Worm (Caenorhabditis elegans) whole organism, early embryonic: ENCODE measurements around the gene scl-12.

Experiments used
- B0310.2 ChIP-seq: sonication (generic microtip); optimal IDR thresholded peaks from 2 replicates; lab custom pipeline; 2016; ENCODE audit warnings: mild to moderate bottlenecking, missing genetic modification characterization, missing compliant biosample characterization
- F13C5.2 ChIP-seq: sonication (generic microtip); optimal IDR thresholded peaks from 2 replicates; lab custom pipeline; 2017; ENCODE audit warnings: mild to moderate bottlenecking, missing genetic modification characterization, inconsistent platforms, missing compliant biosample characterization
- aly-1 ChIP-seq: sonication (generic microtip); optimal IDR thresholded peaks from 2 replicates; lab custom pipeline; 2016; ENCODE audit warnings: missing genetic modification characterization, missing compliant biosample characterization
- ama-1 ChIP-seq: fragments of 150-350 bp; optimal IDR thresholded peaks from 2 replicates; lab custom pipeline; 2014
- ceh-13 ChIP-seq: fragments of 200-800 bp; sonication (Bioruptor generic); optimal IDR thresholded peaks from 2 replicates; lab custom pipeline; 2018; ENCODE audit warnings: mild to moderate bottlenecking, missing genetic modification characterization, missing compliant biosample characterization
- ceh-36 ChIP-seq: sonication (generic microtip); optimal IDR thresholded peaks from 2 replicates; lab custom pipeline; 2016; ENCODE audit warnings: missing genetic modification characterization, inconsistent platforms, missing compliant biosample characterization
- ets-7 ChIP-seq: sonication (generic microtip); optimal IDR thresholded peaks from 2 replicates; lab custom pipeline; 2016; ENCODE audit warnings: missing genotype, missing genetic modification characterization, missing compliant biosample characterization
- flt-1 ChIP-seq: fragments of 200-800 bp; sonication (Bioruptor generic); IDR thresholded peaks from 2 replicates; pipeline ENCODE4 v1.3.6; 2022; ENCODE audit warnings: missing genetic modification characterization, missing compliant biosample characterization
- hmbx-1 ChIP-seq: sonication (generic microtip); optimal IDR thresholded peaks from 2 replicates; lab custom pipeline; 2016; ENCODE audit warnings: mild to moderate bottlenecking, missing genetic modification characterization, missing compliant biosample characterization
- hmg-4 ChIP-seq: fragments of 200-800 bp; sonication (Bioruptor generic); optimal IDR thresholded peaks from 2 replicates; lab custom pipeline; 2018; ENCODE audit warnings: mild to moderate bottlenecking, missing genetic modification characterization, missing compliant biosample characterization
- hnd-1 ChIP-seq: sonication (generic microtip); optimal IDR thresholded peaks from 2 replicates; lab custom pipeline; 2016; ENCODE audit warnings: missing genetic modification characterization, missing compliant biosample characterization
- pes-1 ChIP-seq: fragments of 200-800 bp; sonication (Bioruptor generic); IDR thresholded peaks from 2 replicates; pipeline ENCODE4 v1.3.6; 2022; ENCODE audit warnings: missing genetic modification reagents, missing genetic modification characterization, missing compliant biosample characterization
- scrt-1 ChIP-seq: fragments of 200-800 bp; sonication (Bioruptor generic); IDR thresholded peaks from 2 replicates; pipeline ENCODE4 v1.3.6; 2022; ENCODE audit warnings: missing genetic modification characterization, missing compliant biosample characterization
- sea-1 ChIP-seq: fragments of 200-800 bp; sonication (Bioruptor generic); conservative IDR thresholded peaks from 2 replicates; pipeline ENCODE4 v1.3.6; 2022; ENCODE audit warnings: missing genetic modification characterization, missing compliant biosample characterization
- tbx-11 ChIP-seq: fragments of 200-800 bp; sonication (Bioruptor generic); IDR thresholded peaks from 2 replicates; pipeline ENCODE4 v1.3.6; 2022; ENCODE audit warnings: missing genetic modification characterization, missing compliant biosample characterization
- tbx-37 ChIP-seq: fragments of 200-800 bp; sonication (Bioruptor generic); conservative IDR thresholded peaks from 2 replicates; pipeline ENCODE4 v1.3.6; 2022; ENCODE audit warnings: missing genetic modification reagents, missing genetic modification characterization, missing compliant biosample characterization
- tra-4 ChIP-seq: sonication (generic microtip); optimal IDR thresholded peaks from 2 replicates; lab custom pipeline; 2017; ENCODE audit warnings: missing genetic modification characterization, missing compliant biosample characterization

Gene scl-12

ce11 chrV:3843926-3844325, 31.5 kb downstream of the scl-12 start, which contains the start of gene ugt-32:
ugt-32 (minus strand) TSS chrV:3844007.
- TF ChIP-seq ets-7 (tag; lab: Kevin White, UChicago): no peak
- no peak for TF ChIP-seq tbx-11 (GFP tag; lab: Robert Waterston, UW)
- no peak for TF ChIP-seq hmg-4 (GFP tag; lab: Kevin White, UChicago)
- no peak for TF ChIP-seq tra-4 (tag; lab: Kevin White, UChicago)
- no peak for TF ChIP-seq F13C5.2 (tag; lab: Kevin White, UChicago)
- no peak for TF ChIP-seq pes-1 (GFP tag; lab: Robert Waterston, UW)
- TF ChIP-seq scrt-1 (GFP tag; lab: Robert Waterston, UW): no peak
- TF ChIP-seq B0310.2 (tag; lab: Kevin White, UChicago): no peak
- TF ChIP-seq aly-1 (tag; lab: Kevin White, UChicago): no peak
- TF ChIP-seq tbx-37 (GFP tag; lab: Robert Waterston, UW): no peak
- TF ChIP-seq hnd-1 (tag; lab: Kevin White, UChicago): no peak
- TF ChIP-seq flt-1 (GFP tag; lab: Robert Waterston, UW): no peak
- no peak for TF ChIP-seq ceh-36
- no peak for TF ChIP-seq hmbx-1 (tag; lab: Kevin White, UChicago)
- TF ChIP-seq sea-1: no peak

- TF ChIP-seq F13C5.2 (tag; lab: Kevin White, UChicago): no peak
Measured at ce11 chrV:3847268-3847667, 34.9 kb downstream of the scl-12 start, which contains the start of gene nhr-185. nhr-185 (minus strand) TSS chrV:3847368.

DNA sequence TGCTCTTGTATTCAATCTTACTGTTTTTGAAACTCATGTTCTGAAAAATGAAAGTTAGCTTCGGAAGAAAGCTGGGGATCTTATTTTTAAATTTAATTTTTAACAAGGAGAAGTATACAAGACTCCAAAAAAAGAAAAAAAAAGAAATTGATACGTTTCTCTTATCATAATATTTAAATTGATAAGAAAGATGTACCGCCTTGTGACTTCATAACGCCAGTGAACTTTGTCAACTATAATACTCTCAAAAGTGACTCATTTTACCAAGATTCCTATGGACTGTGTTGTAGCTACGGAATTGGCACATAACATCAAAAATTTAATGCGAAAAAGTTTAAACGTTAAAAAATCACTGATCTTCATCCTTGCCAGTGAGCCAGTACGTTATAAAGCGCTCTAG, 39.4 kb downstream of the scl-12 start:
- TF ChIP-seq B0310.2 (tag; lab: Kevin White, UChicago) (no peak), ama-1 (no peak), tbx-11 (GFP tag; lab: Robert Waterston, UW) (no peak), aly-1 (tag; lab: Kevin White, UChicago) (no peak), ceh-13 (GFP tag; lab: Kevin White, UChicago) (no peak), hnd-1 (tag; lab: Kevin White, UChicago) (no peak), tbx-37 (GFP tag; lab: Robert Waterston, UW) (no peak)

DNA sequence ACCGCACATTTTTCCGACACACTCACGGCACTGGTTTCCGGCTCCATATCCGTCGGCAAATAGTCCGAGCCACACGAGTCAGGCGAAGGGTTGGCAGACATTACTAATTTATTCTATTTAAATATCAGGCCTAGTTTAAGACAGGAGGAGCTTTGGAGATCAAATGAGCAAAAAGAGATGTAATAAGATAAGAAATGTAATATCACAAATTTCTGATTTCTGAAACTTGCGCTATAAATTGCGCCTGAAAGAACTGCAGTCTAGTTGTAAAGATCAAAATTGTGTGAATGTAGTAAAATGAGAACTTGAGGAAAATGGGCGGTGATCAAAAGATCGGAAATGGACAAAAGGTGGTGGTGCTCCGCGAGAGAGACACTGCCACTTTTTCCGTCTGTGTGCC, 42.5 kb downstream of the scl-12 start, which contains the start of gene nhr-186:
Gene nhr-186, minus strand, starts transcription at position 101 of the 400 bp plus-strand sequence.
- no peak for TF ChIP-seq hmbx-1 (tag; lab: Kevin White, UChicago)
- no peak for TF ChIP-seq ama-1
- no peak for TF ChIP-seq tra-4 (tag; lab: Kevin White, UChicago)
- TF ChIP-seq hmg-4 (GFP tag; lab: Kevin White, UChicago): no peak
- no peak for TF ChIP-seq ceh-13 (GFP tag; lab: Kevin White, UChicago)
- TF ChIP-seq ets-7 (tag; lab: Kevin White, UChicago): no peak
- no peak for TF ChIP-seq aly-1 (tag; lab: Kevin White, UChicago)
- no peak for TF ChIP-seq B0310.2 (tag; lab: Kevin White, UChicago)
- no peak for TF ChIP-seq sea-1

ce11 chrV:3855916-3856315, 43.5 kb downstream of the scl-12 start:
- TF ChIP-seq pes-1 (GFP tag; lab: Robert Waterston, UW) (no peak), hnd-1 (tag; lab: Kevin White, UChicago) (no peak), ceh-13 (GFP tag; lab: Kevin White, UChicago) (no peak), ceh-36 (no peak), tbx-11 (GFP tag; lab: Robert Waterston, UW) (no peak), hmg-4 (GFP tag; lab: Kevin White, UChicago) (no peak), hmbx-1 (tag; lab: Kevin White, UChicago) (no peak), flt-1 (GFP tag; lab: Robert Waterston, UW) (no peak), ets-7 (tag; lab: Kevin White, UChicago) (no peak)

- no peak for TF ChIP-seq scrt-1 (GFP tag; lab: Robert Waterston, UW)
- TF ChIP-seq ama-1: no peak
- no peak for TF ChIP-seq B0310.2 (tag; lab: Kevin White, UChicago)
- no peak for TF ChIP-seq aly-1 (tag; lab: Kevin White, UChicago)
- no peak for TF ChIP-seq sea-1
- no peak for TF ChIP-seq flt-1 (GFP tag; lab: Robert Waterston, UW)
- no peak for TF ChIP-seq ceh-36
- no peak for TF ChIP-seq ets-7 (tag; lab: Kevin White, UChicago)
- TF ChIP-seq ceh-13 (GFP tag; lab: Kevin White, UChicago): no peak
- TF ChIP-seq hmbx-1 (tag; lab: Kevin White, UChicago): no peak
- no peak for TF ChIP-seq hmg-4 (GFP tag; lab: Kevin White, UChicago)
- TF ChIP-seq tbx-37 (GFP tag; lab: Robert Waterston, UW): no peak
- TF ChIP-seq hnd-1 (tag; lab: Kevin White, UChicago): no peak
- no peak for TF ChIP-seq pes-1 (GFP tag; lab: Robert Waterston, UW)
- no peak for TF ChIP-seq tbx-11 (GFP tag; lab: Robert Waterston, UW)
- no peak for TF ChIP-seq F13C5.2 (tag; lab: Kevin White, UChicago)
- TF ChIP-seq tra-4 (tag; lab: Kevin White, UChicago): no peak
Measured at ce11 chrV:3857778-3858177, 45.4 kb downstream of the scl-12 start, which contains the start of gene nhr-188. nhr-188 (minus strand) TSS chrV:3857861.

DNA sequence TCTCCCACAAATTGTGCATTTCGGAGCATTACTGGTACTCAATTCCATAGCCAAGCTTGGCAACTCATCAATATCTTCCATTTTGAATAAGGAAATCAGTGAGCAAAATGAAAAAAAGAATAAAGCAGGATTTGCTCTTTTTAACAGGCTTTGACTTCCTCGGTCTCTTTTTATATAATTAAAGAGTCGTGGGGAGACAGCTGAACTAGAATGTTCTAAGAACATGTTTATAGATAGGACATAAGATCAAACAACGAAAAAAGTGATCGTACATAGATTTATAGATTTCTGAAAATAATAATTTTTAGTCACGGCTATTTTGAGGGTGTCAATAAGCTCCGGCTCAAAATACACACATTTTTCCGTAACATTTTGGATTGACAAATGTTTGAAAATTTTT, 47.7 kb downstream of the scl-12 start, which contains the start of gene nhr-189:
Gene nhr-189, minus strand, starts transcription at position 121 of the 400 bp plus-strand sequence.
- no peak for TF ChIP-seq tra-4 (tag; lab: Kevin White, UChicago)
- TF ChIP-seq tbx-37 (GFP tag; lab: Robert Waterston, UW): no peak

DNA sequence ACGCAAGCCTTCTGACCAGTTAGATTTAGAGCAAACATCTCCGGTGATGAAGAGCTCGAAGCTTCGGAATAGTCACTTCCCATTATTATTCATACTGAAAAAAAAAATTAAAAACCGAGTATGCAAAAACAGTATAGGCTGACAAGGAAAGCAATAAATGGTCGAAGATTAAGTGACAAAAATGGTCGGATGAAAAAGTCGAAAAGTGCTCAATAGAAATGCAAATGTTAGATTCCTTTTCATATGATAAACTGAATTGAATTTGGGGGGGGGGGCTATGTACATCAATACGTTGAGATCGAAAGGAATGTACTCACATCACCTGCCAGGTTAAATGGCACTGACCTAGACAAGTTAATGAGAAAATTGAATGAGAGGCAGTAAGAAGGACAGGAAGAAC, 50.5 kb downstream of the scl-12 start, which contains the start of gene nhr-187:
Gene nhr-187, minus strand, starts transcription at position 101 of the 400 bp plus-strand sequence.
- TF ChIP-seq ama-1 (no peak), hmg-4 (GFP tag; lab: Kevin White, UChicago) (no peak), tbx-37 (GFP tag; lab: Robert Waterston, UW) (no peak), tra-4 (tag; lab: Kevin White, UChicago) (no peak), F13C5.2 (tag; lab: Kevin White, UChicago) (no peak), hnd-1 (tag; lab: Kevin White, UChicago) (no peak), hmbx-1 (tag; lab: Kevin White, UChicago) (no peak), aly-1 (tag; lab: Kevin White, UChicago) (no peak)
